Worm (Caenorhabditis elegans) whole organism, L4 larva: ENCODE measurements around the gene F08F8.11.

Experiments
- D1046.2 ChIP-seq: fragments of 200-800 bp; sonication (Bioruptor generic); IDR thresholded peaks from 2 replicates; pipeline ENCODE4 v1.3.6; 2022; ENCODE audit warnings: missing genetic modification characterization, missing compliant biosample characterization
- F26F4.8 ChIP-seq: fragments of 200-800 bp; sonication (Bioruptor generic); conservative IDR thresholded peaks from 2 replicates; pipeline ENCODE4 v1.3.6; 2022; ENCODE audit warnings: missing genetic modification characterization, missing compliant biosample characterization
- F44E2.7 ChIP-seq: fragments of 200-800 bp; sonication (Bioruptor generic); IDR thresholded peaks from 2 replicates; pipeline ENCODE4 v2.1.2; 2022; ENCODE audit warnings: missing genetic modification characterization, missing compliant biosample characterization
- R02D3.7 ChIP-seq: fragments of 150-350 bp; sonication (generic microtip); optimal IDR thresholded peaks from 3 replicates; lab custom pipeline; 2014; ENCODE audit warnings: missing biosample characterization, missing genetic modification characterization
- T20F7.1 ChIP-seq: fragments of 200-800 bp; sonication (Bioruptor generic); optimal IDR thresholded peaks from 2 replicates; lab custom pipeline; 2018; ENCODE audit warnings: mild to moderate bottlenecking, missing genetic modification characterization, missing compliant biosample characterization
- T26A8.4 ChIP-seq: fragments of 200-800 bp; sonication (Bioruptor generic); IDR thresholded peaks from 2 replicates; pipeline ENCODE4 v1.3.6; 2022; ENCODE audit warnings: missing genetic modification characterization, missing compliant biosample characterization
- Y105C5A.15 ChIP-seq: fragments of 200-800 bp; sonication (Bioruptor generic); IDR thresholded peaks from 2 replicates; pipeline ENCODE4 v1.3.6; 2022; ENCODE audit warnings: missing genetic modification characterization, missing compliant biosample characterization
- aly-2 ChIP-seq: sonication (generic microtip); optimal IDR thresholded peaks from 2 replicates; lab custom pipeline; 2018; ENCODE audit warnings: missing biosample characterization, missing genetic modification characterization
- arid-1 ChIP-seq: fragments of 200-800 bp; sonication (Bioruptor generic); conservative IDR thresholded peaks from 2 replicates; pipeline ENCODE4 v1.3.6; 2022; ENCODE audit warnings: missing genetic modification reagents, missing genetic modification characterization, missing compliant biosample characterization
- ces-1 ChIP-seq: fragments of 150-350 bp; sonication (generic microtip); optimal IDR thresholded peaks from 4 replicates; lab custom pipeline; 2014; ENCODE audit warnings: missing biosample characterization, missing genetic modification reagents, missing genetic modification characterization
- cey-2 ChIP-seq: sonication (generic microtip); optimal IDR thresholded peaks from 3 replicates; lab custom pipeline; 2017; ENCODE audit warnings: missing genetic modification characterization, mild to moderate bottlenecking, missing compliant biosample characterization, antibody characterized with exemption, borderline replicate concordance; ENCODE audit not compliant: insufficient read depth
- ctbp-1 ChIP-seq: fragments of 200-800 bp; sonication (Bioruptor generic); IDR thresholded peaks from 2 replicates; pipeline ENCODE4 v1.3.6; 2022; ENCODE audit warnings: missing genetic modification reagents, missing genetic modification characterization, missing compliant biosample characterization
- daf-19 ChIP-seq: fragments of 200-800 bp; sonication (Bioruptor generic); conservative IDR thresholded peaks from 2 replicates; pipeline ENCODE4 v1.3.6; 2022; ENCODE audit warnings: missing genetic modification characterization, missing compliant biosample characterization
- daf-8 ChIP-seq: fragments of 200-800 bp; sonication (Bioruptor generic); IDR thresholded peaks from 2 replicates; pipeline ENCODE4 v1.3.6; 2022; ENCODE audit warnings: missing genetic modification characterization, missing compliant biosample characterization
- dmd-6 ChIP-seq: fragments of 200-800 bp; sonication (Bioruptor generic); IDR thresholded peaks from 2 replicates; pipeline ENCODE4 v1.3.6; 2022; ENCODE audit warnings: missing genetic modification reagents, missing genetic modification characterization, missing compliant biosample characterization
- duxl-1 ChIP-seq: sonication (generic microtip); optimal IDR thresholded peaks from 2 replicates; lab custom pipeline; 2016; ENCODE audit warnings: mild to moderate bottlenecking, missing genetic modification characterization, moderate library complexity, missing compliant biosample characterization; ENCODE audit not compliant: poor library complexity
- dve-1 ChIP-seq: sonication (generic microtip); optimal IDR thresholded peaks from 2 replicates; lab custom pipeline; 2017; ENCODE audit warnings: antibody characterized with exemption, mild to moderate bottlenecking, missing genetic modification characterization, missing compliant biosample characterization; ENCODE audit not compliant: insufficient read depth
- egl-43 ChIP-seq: fragments of 200-800 bp; sonication (Bioruptor generic); IDR thresholded peaks from 2 replicates; pipeline ENCODE4 v1.3.6; 2022; ENCODE audit warnings: missing genetic modification reagents, missing genetic modification characterization, missing compliant biosample characterization
- gei-8 ChIP-seq: fragments of 200-800 bp; sonication (Bioruptor generic); optimal IDR thresholded peaks from 2 replicates; lab custom pipeline; 2018; ENCODE audit warnings: mild to moderate bottlenecking, missing genetic modification characterization, missing compliant biosample characterization
- hif-1 ChIP-seq, 2 experiments: sonication (generic microtip); optimal IDR thresholded peaks; 2 replicates each; lab custom pipeline; 2016 to 2017; ENCODE audit warnings: missing compliant biosample characterization in 2 of 2, missing genetic modification characterization in 2 of 2, missing genetic modification reagents in 2 of 2, missing genotype in 2 of 2, mild to moderate bottlenecking in 1 of 2
- hlh-11 ChIP-seq: fragments of 200-800 bp; sonication (Bioruptor generic); optimal IDR thresholded peaks from 2 replicates; lab custom pipeline; 2018; ENCODE audit warnings: mild to moderate bottlenecking, missing genetic modification characterization, missing compliant biosample characterization
- hlh-30 ChIP-seq: sonication (generic microtip); optimal IDR thresholded peaks from 2 replicates; lab custom pipeline; 2017; ENCODE audit warnings: antibody characterized with exemption, mild to moderate bottlenecking, missing genetic modification characterization, missing compliant biosample characterization; ENCODE audit not compliant: insufficient read depth
- hmg-1.1 ChIP-seq: fragments of 200-800 bp; sonication (Bioruptor generic); IDR thresholded peaks from 2 replicates; pipeline ENCODE4 v1.3.6; 2022; ENCODE audit warnings: missing genetic modification reagents, missing genetic modification characterization, missing compliant biosample characterization
- lin-13 ChIP-seq: fragments of 150-350 bp; optimal IDR thresholded peaks from 2 replicates; lab custom pipeline; 2014; ENCODE audit warnings: missing biosample characterization, missing genetic modification reagents, missing genetic modification characterization
- lin-15B ChIP-seq: fragments of 150-350 bp; sonication (generic microtip); optimal IDR thresholded peaks from 3 replicates; lab custom pipeline; 2014; ENCODE audit warnings: missing biosample characterization, missing genetic modification characterization
- lin-38 ChIP-seq: fragments of 200-800 bp; sonication (Bioruptor generic); IDR thresholded peaks from 2 replicates; pipeline ENCODE4 v1.3.6; 2022; ENCODE audit warnings: missing genetic modification reagents, missing genetic modification characterization, missing compliant biosample characterization
- mdl-1 ChIP-seq, 2 experiments: fragments of 150-350 bp in 1 of 2; sonication (generic microtip) in 1 of 2; optimal IDR thresholded peaks; 2 replicates each; lab custom pipeline; 2014 to 2017; ENCODE audit warnings: missing biosample characterization in 2 of 2, missing genetic modification characterization in 2 of 2
- mdt-29 ChIP-seq: fragments of 200-800 bp; sonication (Bioruptor generic); IDR thresholded peaks from 2 replicates; pipeline ENCODE4 v1.3.6; 2022; ENCODE audit warnings: missing genetic modification reagents, missing genetic modification characterization, missing compliant biosample characterization
- mes-2 ChIP-seq: sonication (generic microtip); optimal IDR thresholded peaks from 2 replicates; lab custom pipeline; 2016; ENCODE audit warnings: missing genotype, mild to moderate bottlenecking, missing genetic modification characterization, missing compliant biosample characterization; ENCODE audit not compliant: poor library complexity, severe bottlenecking
- mxl-2 ChIP-seq: fragments of 200-800 bp; sonication (Bioruptor generic); conservative IDR thresholded peaks from 2 replicates; pipeline ENCODE4 v1.3.6; 2022; ENCODE audit warnings: missing genetic modification reagents, missing genetic modification characterization, missing compliant biosample characterization
- nhr-11 ChIP-seq: fragments of 150-350 bp; optimal IDR thresholded peaks from 2 replicates; lab custom pipeline; 2014; ENCODE audit warnings: missing biosample characterization, missing genetic modification characterization
- nhr-28 ChIP-seq: fragments of 150-350 bp; optimal IDR thresholded peaks from 2 replicates; lab custom pipeline; 2014; ENCODE audit warnings: missing biosample characterization, missing genetic modification characterization
- pha-4 ChIP-seq, 2 experiments: fragments of 150-350 bp in 1 of 2; fragments of 200-800 bp in 1 of 2; sonication (Bioruptor generic) in 1 of 2; IDR thresholded peaks in 1 of 2; optimal IDR thresholded peaks in 1 of 2; 2 replicates each; pipeline versions ENCODE4 v1.3.6 to Lab custom; 2014 to 2022; ENCODE audit warnings: missing genetic modification characterization in 2 of 2, missing genetic modification reagents in 2 of 2, missing biosample characterization in 1 of 2, missing compliant biosample characterization in 1 of 2
- php-3 ChIP-seq: fragments of 200-800 bp; sonication (Bioruptor generic); IDR thresholded peaks from 2 replicates; pipeline ENCODE4 v1.3.6; 2022; ENCODE audit warnings: missing genetic modification reagents, missing genetic modification characterization, missing compliant biosample characterization
- saeg-2 ChIP-seq: fragments of 200-800 bp; sonication (Bioruptor generic); IDR thresholded peaks from 2 replicates; pipeline ENCODE4 v1.3.6; 2022; ENCODE audit warnings: missing genetic modification reagents, missing genetic modification characterization, missing compliant biosample characterization
- set-16 ChIP-seq: fragments of 200-800 bp; sonication (Bioruptor generic); IDR thresholded peaks from 2 replicates; pipeline ENCODE4 v1.3.6; 2022; ENCODE audit warnings: missing genetic modification reagents, missing genetic modification characterization, missing compliant biosample characterization
- spr-1 ChIP-seq: sonication (generic microtip); optimal IDR thresholded peaks from 2 replicates; lab custom pipeline; 2016; ENCODE audit warnings: mild to moderate bottlenecking, missing genetic modification characterization, missing compliant biosample characterization
- tra-1 ChIP-seq: fragments of 200-800 bp; sonication (Bioruptor generic); IDR thresholded peaks from 2 replicates; pipeline ENCODE4 v1.3.6; 2022; ENCODE audit warnings: missing genetic modification reagents, missing genetic modification characterization, missing compliant biosample characterization
- unc-62 ChIP-seq, 3 experiments: fragments of 150-350 bp in 1 of 3; sonication (generic microtip); optimal IDR thresholded peaks in 2 of 3; peaks in 1 of 3; 1 replicate in 1 of 3; 2 replicates in 2 of 3; lab custom pipeline; 2014 to 2017; ENCODE audit warnings: missing biosample characterization in 3 of 3, missing genetic modification characterization in 3 of 3, missing genetic modification reagents in 3 of 3, missing genotype in 1 of 3
- zag-1 ChIP-seq: fragments of 150-350 bp; optimal IDR thresholded peaks from 2 replicates; lab custom pipeline; 2014; ENCODE audit warnings: missing biosample characterization, missing genetic modification characterization
- zfp-2 ChIP-seq: sonication (generic microtip); optimal IDR thresholded peaks from 2 replicates; lab custom pipeline; 2016; ENCODE audit warnings: mild to moderate bottlenecking, missing genetic modification characterization, missing compliant biosample characterization
- ztf-7 ChIP-seq: fragments of 150-350 bp; optimal IDR thresholded peaks from 2 replicates; lab custom pipeline; 2014; ENCODE audit warnings: missing biosample characterization, missing genetic modification characterization

F08F8.11 gene

DNA sequence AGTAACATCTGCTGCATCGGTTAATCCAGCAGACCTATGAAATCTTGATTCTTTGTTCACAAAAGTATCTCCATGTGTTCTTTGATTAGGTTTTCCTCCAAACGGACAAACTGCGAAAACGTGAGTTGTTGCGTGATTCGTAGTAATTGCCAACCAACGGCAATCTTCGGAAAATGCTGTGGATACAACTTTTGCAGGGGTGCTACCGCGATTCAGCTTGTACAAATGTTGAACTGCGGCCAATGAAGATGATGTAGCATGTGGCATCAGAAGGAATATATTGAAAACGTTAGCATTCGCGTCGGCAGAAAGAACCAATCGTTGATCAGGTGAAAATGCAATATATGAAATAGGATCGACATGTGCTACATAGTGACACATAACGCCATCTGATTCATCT is 34.0 kb upstream of the F08F8.11 start:
- TF ChIP-seq egl-43 (GFP tag; lab: Robert Waterston, UW), result no peak
- TF ChIP-seq unc-62 (GFP tag; optimal IDR thresholded peaks at IDR 0.05 in 1 of 2; lab: Kevin White, UChicago), result peak in 1 of 2 experiments; percentile 87
- no peak for TF ChIP-seq unc-62 (tag; optimal IDR thresholded peaks at IDR 0.05; lab: Kevin White, UChicago)

DNA sequence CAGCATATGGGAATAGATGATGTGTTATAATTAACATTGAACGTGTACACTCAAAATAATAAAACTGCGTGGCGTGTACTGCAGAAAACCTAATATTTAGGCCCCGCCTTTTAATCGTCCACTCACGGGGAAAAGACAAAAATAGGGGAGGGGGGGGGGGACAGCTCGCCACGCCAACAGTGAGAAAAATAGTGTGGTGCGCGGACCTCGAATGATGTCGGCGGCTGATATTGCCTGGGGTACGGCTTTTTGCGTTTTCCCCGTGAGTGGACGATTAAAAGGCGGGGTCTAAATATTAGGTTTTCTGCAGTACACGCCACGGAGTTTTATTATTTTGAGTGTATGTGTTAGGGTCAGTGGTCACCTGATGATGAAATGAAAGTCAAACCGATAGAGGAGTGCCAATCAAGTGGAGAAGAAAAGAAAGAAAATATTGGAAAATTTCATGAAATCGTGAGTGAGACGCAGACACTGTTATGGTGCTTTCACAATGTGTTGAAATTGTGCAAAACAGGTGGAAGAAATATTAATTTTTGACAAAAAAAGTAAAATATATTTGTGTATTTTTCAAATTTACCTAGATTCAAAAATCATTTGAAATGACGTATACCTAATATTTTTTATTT is 31.7 kb upstream of the F08F8.11 start:
- TF ChIP-seq tra-1 (GFP tag; lab: Robert Waterston, UW), result 0 out of 2 replicates have a peak, but pooled peaks have one; percentile 37
- TF ChIP-seq set-16 (GFP tag; lab: Robert Waterston, UW), result 0 out of 2 replicates have a peak, but pooled peaks have one; percentile 21
- TF ChIP-seq hlh-11 (tag; lab: Kevin White, UChicago), result peak; percentile 11
- peak; percentile 28 for TF ChIP-seq hlh-30 (tag; lab: Kevin White, UChicago)
- TF ChIP-seq dmd-6 (GFP tag; lab: Robert Waterston, UW), result peak; percentile 48
- peak; percentile 15 for TF ChIP-seq nhr-28 (tag; lab: Kevin White, UChicago)
- 0 out of 2 replicates have a peak, but pooled peaks have one; percentile 34 for TF ChIP-seq ctbp-1 (GFP tag; lab: Robert Waterston, UW)

DNA sequence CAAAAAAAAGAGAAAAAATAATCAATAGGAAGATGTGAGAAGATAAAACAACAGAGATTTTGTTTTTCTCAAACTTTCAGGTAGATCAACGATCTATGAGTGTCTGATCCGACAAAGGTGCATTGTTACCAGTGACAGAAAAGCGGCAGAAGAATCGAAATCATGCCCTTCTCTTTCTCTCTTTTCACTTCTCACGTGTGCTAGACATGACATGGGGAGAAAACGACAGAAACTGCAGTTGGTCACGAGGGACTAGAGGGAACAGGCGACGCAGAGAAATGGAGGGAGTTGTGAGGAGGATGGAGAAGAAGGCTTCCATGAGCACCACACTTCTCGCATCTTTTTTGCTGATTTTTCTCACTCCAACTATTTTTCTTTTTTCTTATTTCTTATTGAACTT is 30.5 kb upstream of the F08F8.11 start, which contains the start of gene F56C9.10:
TSS of gene F56C9.10 (minus strand) at position 97 of the 400 bp plus-strand sequence.
- TF ChIP-seq set-16 (GFP tag; lab: Robert Waterston, UW), result peak; percentile 65
- TF ChIP-seq duxl-1 (tag; lab: Kevin White, UChicago), result no peak
- TF ChIP-seq daf-8, result no peak
- TF ChIP-seq ces-1 (GFP tag; lab: Kevin White, UChicago), result no peak
- TF ChIP-seq mdt-29 (GFP tag; lab: Robert Waterston, UW), result peak; percentile 85
- TF ChIP-seq egl-43 (GFP tag; lab: Robert Waterston, UW), result 0 out of 2 replicates have a peak, but pooled peaks have one; percentile 5
- peak in 1 of 2 experiments; percentile 84 for TF ChIP-seq hif-1 (tag; optimal IDR thresholded peaks at IDR 0.05; lab: Kevin White, UChicago)
- TF ChIP-seq saeg-2, result 0 out of 2 replicates have a peak, but pooled peaks have one; percentile 38
- peak; percentile 35 for TF ChIP-seq lin-13
- TF ChIP-seq lin-38 (GFP tag; lab: Robert Waterston, UW), result peak; percentile 58
- TF ChIP-seq php-3 (GFP tag; lab: Robert Waterston, UW), result no peak
- no peak for TF ChIP-seq lin-15B (tag; lab: Kevin White, UChicago)
- TF ChIP-seq dve-1 (tag; lab: Kevin White, UChicago), result peak; percentile 90
- peak; percentile 73 for TF ChIP-seq T26A8.4 (GFP tag; lab: Robert Waterston, UW)
- peak; percentile 63 for TF ChIP-seq gei-8 (GFP tag; lab: Kevin White, UChicago)
- peak; percentile 91 to 99 for TF ChIP-seq mdl-1 (tag; optimal IDR thresholded peaks at IDR 0.05; lab: Kevin White, UChicago)
- peak; percentile 77 for TF ChIP-seq mes-2
- 0 out of 2 replicates have a peak, but pooled peaks have one; percentile 66 for TF ChIP-seq pha-4 (GFP tag; IDR thresholded peaks at IDR 0.05; lab: Robert Waterston, UW)
- peak; percentile 71 for TF ChIP-seq pha-4 (tag; optimal IDR thresholded peaks at IDR 0.05; lab: Kevin White, UChicago)
- no peak for TF ChIP-seq aly-2
- 0 out of 2 replicates have a peak, but pooled peaks have one; percentile 30 for TF ChIP-seq Y105C5A.15 (GFP tag; lab: Robert Waterston, UW)
- peak; percentile 89 for TF ChIP-seq cey-2
- peak; percentile 64; the same call in 1 of the 2 replicates for TF ChIP-seq arid-1 (GFP tag; lab: Robert Waterston, UW)
- no peak for TF ChIP-seq D1046.2 (GFP tag; lab: Robert Waterston, UW)
- no peak for TF ChIP-seq R02D3.7
- TF ChIP-seq spr-1, result peak; percentile 47
- peak; percentile 84 for TF ChIP-seq hmg-1.1
- TF ChIP-seq nhr-11, result peak; percentile 89
- TF ChIP-seq mxl-2 (GFP tag; lab: Robert Waterston, UW), result 0 out of 2 replicates have a peak, but pooled peaks have one; percentile 18
- peak; percentile 81 for TF ChIP-seq T20F7.1 (GFP tag; lab: Kevin White, UChicago)
- no peak for TF ChIP-seq zfp-2 (tag; lab: Kevin White, UChicago)
- no peak for TF ChIP-seq zag-1 (tag; lab: Kevin White, UChicago)
- TF ChIP-seq F44E2.7 (GFP tag; lab: Robert Waterston, UW), result no peak
- no peak for TF ChIP-seq daf-19
- TF ChIP-seq F26F4.8, result no peak
- TF ChIP-seq hlh-30 (tag; lab: Kevin White, UChicago), result peak; percentile 100
- no peak for TF ChIP-seq ztf-7
